Fruit fly (Drosophila melanogaster) whole organism, embryonic: Measurements from ENCODE around the gene Mrgn1.
A peak's percentile ranks its signal among the peaks of the same experiment; 100 is the strongest.

Experiments used
- Ada2b ChIP-seq: fragments of 200-800 bp; sonication (Bioruptor generic); IDR thresholded peaks from 2 replicates; pipeline ENCODE4 v1.3.6; 2022; ENCODE audit warnings: missing biosample characterization, missing genetic modification characterization
- BEAF-32 ChIP-seq: fragments of 200-800 bp; sonication (Bioruptor generic); optimal IDR thresholded peaks from 3 replicates; lab custom pipeline; 2017; ENCODE audit warnings: missing biosample characterization, missing genetic modification characterization, mild to moderate bottlenecking, moderate library complexity, missing genetic modification reagents
- CG11085 ChIP-seq: fragments of 200-800 bp; sonication (Bioruptor generic); IDR thresholded peaks from 2 replicates; pipeline ENCODE4 v1.3.6; 2022; ENCODE audit warnings: missing biosample characterization, missing genetic modification characterization
- CG12104 ChIP-seq: fragments of 200-800 bp; sonication (Bioruptor generic); optimal IDR thresholded peaks from 3 replicates; lab custom pipeline; 2016; ENCODE audit warnings: missing biosample characterization, missing genetic modification characterization
- CG12659 ChIP-seq: fragments of 200-800 bp; sonication (Bioruptor generic); optimal IDR thresholded peaks from 3 replicates; lab custom pipeline; 2017; ENCODE audit warnings: mild to moderate bottlenecking, missing biosample characterization, missing genetic modification reagents, missing genetic modification characterization
- CG12744 ChIP-seq: fragments of 200-800 bp; sonication (Bioruptor generic); optimal IDR thresholded peaks from 2 replicates; lab custom pipeline; 2016; ENCODE audit warnings: missing biosample characterization, missing genetic modification characterization
- CG13424 ChIP-seq: fragments of 200-800 bp; sonication (Bioruptor generic); optimal IDR thresholded peaks from 2 replicates; lab custom pipeline; 2019; ENCODE audit warnings: missing biosample characterization, mild to moderate bottlenecking, missing genetic modification characterization, moderate library complexity
- CG13624 ChIP-seq: fragments of 200-800 bp; sonication (Bioruptor generic); optimal IDR thresholded peaks from 2 replicates; lab custom pipeline; 2016; ENCODE audit warnings: missing biosample characterization, missing genetic modification characterization
- CG18619 ChIP-seq: fragments of 200-800 bp; sonication (Bioruptor generic); optimal IDR thresholded peaks from 3 replicates; lab custom pipeline; 2017; ENCODE audit warnings: missing biosample characterization, mild to moderate bottlenecking, missing genetic modification characterization
- CG31441 ChIP-seq: fragments of 200-800 bp; sonication (Bioruptor generic); IDR thresholded peaks from 2 replicates; pipeline ENCODE4 v1.3.6; 2022; ENCODE audit warnings: missing biosample characterization, missing genetic modification characterization
- CG4404 ChIP-seq: fragments of 200-800 bp; sonication (Bioruptor generic); IDR thresholded peaks from 2 replicates; pipeline ENCODE4 v1.3.6; 2022; ENCODE audit warnings: missing biosample characterization, missing genetic modification characterization
- CG5245 ChIP-seq: fragments of 200-800 bp; sonication (Bioruptor generic); optimal IDR thresholded peaks from 3 replicates; lab custom pipeline; 2016; ENCODE audit warnings: missing biosample characterization, missing genetic modification characterization
- CG6272 ChIP-seq: fragments of 200-800 bp; sonication (Bioruptor generic); IDR thresholded peaks from 2 replicates; pipeline ENCODE4 v1.3.6; 2022; ENCODE audit warnings: missing biosample characterization, missing genetic modification characterization
- CG6854 ChIP-seq: fragments of 200-800 bp; sonication (Bioruptor generic); optimal IDR thresholded peaks from 3 replicates; lab custom pipeline; 2017; ENCODE audit warnings: missing biosample characterization, mild to moderate bottlenecking, missing genetic modification characterization
- CG7963 ChIP-seq: fragments of 200-800 bp; sonication (Bioruptor generic); IDR thresholded peaks from 3 replicates; pipeline ENCODE4 v1.3.6; 2022; ENCODE audit warnings: missing biosample characterization, missing genetic modification characterization; ENCODE audit not compliant: partially characterized antibody
- CG7987 ChIP-seq: fragments of 200-800 bp; sonication (Bioruptor generic); optimal IDR thresholded peaks from 2 replicates; lab custom pipeline; 2018; ENCODE audit warnings: missing biosample characterization, mild to moderate bottlenecking, missing genetic modification characterization, moderate library complexity
- CG8359 ChIP-seq: fragments of 200-800 bp; sonication (Bioruptor generic); optimal IDR thresholded peaks from 2 replicates; lab custom pipeline; 2017; ENCODE audit warnings: missing biosample characterization, mild to moderate bottlenecking, missing genetic modification characterization, borderline replicate concordance
- CG9876 ChIP-seq: fragments of 200-800 bp; sonication (Bioruptor generic); optimal IDR thresholded peaks from 2 replicates; lab custom pipeline; 2016; ENCODE audit warnings: missing biosample characterization, missing genetic modification characterization
- CG9932 ChIP-seq: fragments of 200-800 bp; sonication (Bioruptor generic); IDR thresholded peaks from 2 replicates; pipeline ENCODE4 v1.3.6; 2022; ENCODE audit warnings: missing biosample characterization, missing genetic modification characterization
- D ChIP-seq, 2 experiments: fragments of 200-800 bp in 1 of 2; fragments of >200 bp in 1 of 2; sonication (Bioruptor generic) in 1 of 2; optimal IDR thresholded peaks; 2 replicates in 1 of 2; 3 replicates in 1 of 2; lab custom pipeline; 2017; ENCODE audit warnings: mild to moderate bottlenecking in 1 of 2, missing biosample characterization in 1 of 2, missing genetic modification characterization in 1 of 2, missing genetic modification reagents in 1 of 2
- Dek ChIP-seq: fragments of 200-800 bp; sonication (Bioruptor generic); optimal IDR thresholded peaks from 3 replicates; lab custom pipeline; 2019; ENCODE audit warnings: missing biosample characterization, mild to moderate bottlenecking, missing genetic modification characterization, moderate library complexity
- Dref ChIP-seq: fragments of 200-800 bp; sonication (Bioruptor generic); IDR thresholded peaks from 2 replicates; pipeline ENCODE4 v1.3.6; 2022; ENCODE audit warnings: missing biosample characterization, missing genetic modification characterization
- Hand ChIP-seq: fragments of 200-800 bp; sonication (Bioruptor generic); optimal IDR thresholded peaks from 2 replicates; lab custom pipeline; 2017; ENCODE audit warnings: mild to moderate bottlenecking, missing biosample characterization, missing genetic modification reagents, missing genetic modification characterization
- Lhr ChIP-seq: fragments of 200-800 bp; sonication (Bioruptor generic); optimal IDR thresholded peaks from 3 replicates; lab custom pipeline; 2017; ENCODE audit warnings: mild to moderate bottlenecking, missing biosample characterization, missing genetic modification reagents, missing genetic modification characterization
- Nf-YA ChIP-seq: fragments of 200-800 bp; sonication (Bioruptor generic); IDR thresholded peaks from 2 replicates; pipeline ENCODE4 v1.3.6; 2022; ENCODE audit warnings: missing biosample characterization, missing genetic modification characterization
- Nf-YC ChIP-seq: fragments of 200-800 bp; optimal IDR thresholded peaks from 3 replicates; lab custom pipeline; 2019; ENCODE audit warnings: missing biosample characterization, mild to moderate bottlenecking, missing genetic modification characterization, moderate library complexity
- Scr ChIP-seq: fragments of 200-800 bp; sonication (Bioruptor generic); IDR thresholded peaks from 2 replicates; pipeline ENCODE4 v1.3.6; 2022; ENCODE audit warnings: missing biosample characterization, missing genetic modification characterization; ENCODE audit not compliant: partially characterized antibody
- Sox102F ChIP-seq: fragments of 200-800 bp; sonication (Bioruptor generic); optimal IDR thresholded peaks from 2 replicates; lab custom pipeline; 2018; ENCODE audit warnings: missing biosample characterization, mild to moderate bottlenecking, missing genetic modification characterization, moderate library complexity
- ara ChIP-seq: fragments of 200-800 bp; sonication (Bioruptor generic); IDR thresholded peaks from 2 replicates; pipeline ENCODE4 v1.3.6; 2022; ENCODE audit warnings: missing biosample characterization, missing genetic modification characterization
- az2 ChIP-seq: fragments of 200-800 bp; sonication (Bioruptor generic); optimal IDR thresholded peaks from 3 replicates; lab custom pipeline; 2016; ENCODE audit warnings: missing biosample characterization, missing genetic modification characterization
- bigmax ChIP-seq: fragments of 200-800 bp; sonication (Bioruptor generic); optimal IDR thresholded peaks from 2 replicates; lab custom pipeline; 2018; ENCODE audit warnings: missing biosample characterization, mild to moderate bottlenecking, missing genetic modification characterization
- cas ChIP-seq: fragments of 200-800 bp; sonication (Bioruptor generic); IDR thresholded peaks from 2 replicates; pipeline ENCODE4 v1.3.6; 2022; ENCODE audit warnings: missing biosample characterization, missing genetic modification characterization
- ems ChIP-seq: fragments of 200-800 bp; sonication (Bioruptor generic); optimal IDR thresholded peaks from 3 replicates; lab custom pipeline; 2016; ENCODE audit warnings: missing biosample characterization, missing genetic modification characterization
- fd3F ChIP-seq: fragments of 200-800 bp; sonication (Bioruptor generic); optimal IDR thresholded peaks from 2 replicates; lab custom pipeline; 2018; ENCODE audit warnings: missing biosample characterization, mild to moderate bottlenecking, missing genetic modification characterization, moderate library complexity
- gce ChIP-seq: fragments of 200-800 bp; sonication (Bioruptor generic); IDR thresholded peaks from 3 replicates; pipeline ENCODE4 v1.3.6; 2022; ENCODE audit warnings: missing biosample characterization, missing genetic modification characterization
- ham ChIP-seq: fragments of 200-800 bp; sonication (Bioruptor generic); IDR thresholded peaks from 2 replicates; pipeline ENCODE4 v1.3.6; 2022; ENCODE audit warnings: missing biosample characterization, missing genetic modification characterization
- kay ChIP-seq: fragments of 200-800 bp; sonication (Bioruptor generic); optimal IDR thresholded peaks from 2 replicates; lab custom pipeline; 2016; ENCODE audit warnings: missing biosample characterization, missing genetic modification characterization
- klu ChIP-seq: fragments of 200-800 bp; sonication (Bioruptor generic); IDR thresholded peaks from 2 replicates; pipeline ENCODE4 v1.3.6; 2022; ENCODE audit warnings: missing biosample characterization, missing genetic modification characterization
- kni ChIP-seq: fragments of 200-800 bp; sonication (Bioruptor generic); optimal IDR thresholded peaks from 3 replicates; lab custom pipeline; 2017; ENCODE audit warnings: mild to moderate bottlenecking, missing biosample characterization, missing genetic modification reagents, missing genetic modification characterization
- knrl ChIP-seq: fragments of 200-800 bp; sonication (Bioruptor generic); IDR thresholded peaks from 3 replicates; pipeline ENCODE4 v1.3.6; 2022; ENCODE audit warnings: missing biosample characterization, missing genetic modification characterization; ENCODE audit not compliant: partially characterized antibody
- lilli ChIP-seq: fragments of 200-800 bp; sonication (Bioruptor generic); optimal IDR thresholded peaks from 3 replicates; lab custom pipeline; 2016; ENCODE audit warnings: missing biosample characterization, missing genetic modification characterization
- luna ChIP-seq: fragments of 200-800 bp; sonication (Bioruptor generic); optimal IDR thresholded peaks from 2 replicates; lab custom pipeline; 2016; ENCODE audit warnings: missing biosample characterization, missing genetic modification characterization
- pita ChIP-seq: fragments of 200-800 bp; sonication (Bioruptor generic); optimal IDR thresholded peaks from 2 replicates; lab custom pipeline; 2017; ENCODE audit warnings: missing biosample characterization, mild to moderate bottlenecking, missing genetic modification characterization
- pzg ChIP-seq: fragments of 200-800 bp; sonication (Bioruptor generic); optimal IDR thresholded peaks from 3 replicates; lab custom pipeline; 2018; ENCODE audit warnings: missing biosample characterization, mild to moderate bottlenecking, missing genetic modification characterization, moderate library complexity
- ranshi ChIP-seq: fragments of 200-800 bp; sonication (Bioruptor generic); IDR thresholded peaks from 2 replicates; pipeline ENCODE4 v1.3.6; 2022; ENCODE audit warnings: missing biosample characterization, missing genetic modification characterization
- sim ChIP-seq: fragments of 200-800 bp; sonication (Bioruptor generic); IDR thresholded peaks from 2 replicates; pipeline ENCODE4 v1.3.6; 2022; ENCODE audit warnings: missing biosample characterization, missing genetic modification characterization
- sr ChIP-seq: fragments of 200-800 bp; sonication (Bioruptor generic); IDR thresholded peaks from 3 replicates; pipeline ENCODE4 v1.3.6; 2022; ENCODE audit warnings: missing biosample characterization, missing genetic modification characterization
- tll ChIP-seq, 2 experiments: fragments of 200-800 bp in 1 of 2; fragments of >200 bp in 1 of 2; sonication (Bioruptor generic) in 1 of 2; optimal IDR thresholded peaks; 2 replicates each; lab custom pipeline; 2017 to 2019; ENCODE audit warnings: missing biosample characterization in 2 of 2, missing genetic modification characterization in 2 of 2, mild to moderate bottlenecking in 1 of 2, moderate library complexity in 1 of 2
- tna ChIP-seq: fragments of 200-800 bp; sonication (Bioruptor generic); IDR thresholded peaks from 2 replicates; pipeline ENCODE4 v1.3.6; 2022; ENCODE audit warnings: missing biosample characterization, missing genetic modification characterization; ENCODE audit not compliant: partially characterized antibody
- usp ChIP-seq: fragments of >200 bp; optimal IDR thresholded peaks from 2 replicates; lab custom pipeline; 2017; ENCODE audit warnings: missing biosample characterization, missing genetic modification characterization

Gene Mrgn1

DNA sequence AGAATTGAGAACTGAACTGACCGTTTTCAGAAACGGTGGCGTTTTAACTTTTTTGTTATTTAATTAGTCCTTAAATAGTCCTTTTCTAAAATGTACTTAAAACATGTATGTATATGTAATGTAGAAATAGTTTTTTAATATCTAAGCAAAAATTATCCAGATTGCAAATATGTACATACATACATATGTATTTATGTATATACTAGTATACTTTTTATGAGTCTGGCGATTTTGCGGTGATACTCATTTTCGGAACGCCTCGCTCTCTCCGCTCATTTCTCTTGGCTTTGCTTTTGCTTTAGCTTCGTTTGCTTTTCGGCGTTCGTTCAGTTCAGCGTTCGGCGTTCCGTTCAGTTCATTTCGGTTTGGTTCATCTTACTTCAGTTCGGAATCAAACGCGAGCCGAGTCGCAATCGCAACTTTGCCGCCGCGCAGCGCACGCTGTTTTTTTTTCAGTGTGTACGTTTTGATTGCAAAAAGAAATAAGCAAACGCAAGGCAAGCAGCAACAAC is 40.7 kb upstream of the Mrgn1 start, which contains the start of gene rdgB (continued):
- TF ChIP-seq CG8359 (GFP tag; lab: Kevin White, UChicago) (no peak), sim (GFP tag; lab: Robert Waterston, UW) (no peak), CG12104 (GFP tag; lab: Kevin White, UChicago) (peak; percentile 69), gce (no peak), CG11085 (GFP tag; lab: Robert Waterston, UW) (peak; percentile 70), Scr (GFP tag; lab: Robert Waterston, UW) (no peak), Nf-YC (tag; lab: Kevin White, UChicago) (peak; percentile 75), ems (GFP tag; lab: Kevin White, UChicago) (peak; percentile 21), CG18619 (GFP tag; lab: Kevin White, UChicago) (peak; percentile 83), CG9876 (GFP tag; lab: Kevin White, UChicago) (no peak), fd3F (GFP tag; lab: Kevin White, UChicago) (peak; percentile 57), sr (GFP tag; lab: Robert Waterston, UW) (no peak), Dek (peak; percentile 85), D (optimal IDR thresholded peaks at IDR 0.05; lab: Kevin White, UChicago) (no peak), D (GFP tag; optimal IDR thresholded peaks at IDR 0.05; lab: Kevin White, UChicago) (peak; percentile 76), luna (no peak), CG4404 (GFP tag; lab: Robert Waterston, UW) (peak; percentile 43), knrl (no peak; the same call in 2 of the 3 replicates), cas (GFP tag; lab: Robert Waterston, UW) (no peak), usp (GFP tag; lab: Kevin White, UChicago) (no peak), CG7987 (GFP tag; lab: Kevin White, UChicago) (no peak), Nf-YA (GFP tag; lab: Robert Waterston, UW) (no peak), kay (GFP tag; lab: Kevin White, UChicago) (no peak), Hand (GFP tag; lab: Kevin White, UChicago) (peak; percentile 25), CG12744 (GFP tag; lab: Kevin White, UChicago) (peak; percentile 27), pita (no peak), CG9932 (GFP tag; lab: Robert Waterston, UW) (peak; percentile 68), bigmax (no peak), az2 (peak; percentile 73), Dref (GFP tag; lab: Robert Waterston, UW) (no peak), kni (GFP tag; lab: Kevin White, UChicago) (peak; percentile 30), ranshi (peak; percentile 65; the same call in 1 of the 2 replicates), Lhr (GFP tag; lab: Kevin White, UChicago) (peak; percentile 15), CG31441 (GFP tag; lab: Robert Waterston, UW) (peak; percentile 82), tna (GFP tag; lab: Robert Waterston, UW) (no peak), klu (GFP tag; lab: Robert Waterston, UW) (peak; percentile 62; the same call in 1 of the 2 replicates), CG12659 (peak; percentile 87), Sox102F (GFP tag; lab: Kevin White, UChicago) (peak; percentile 84), Ada2b (GFP tag; lab: Robert Waterston, UW) (peak; percentile 58), lilli (peak; percentile 67), CG13624 (GFP tag; lab: Kevin White, UChicago) (peak; percentile 21), CG6854 (GFP tag; lab: Kevin White, UChicago) (no peak), CG5245 (GFP tag; lab: Kevin White, UChicago) (peak; percentile 45), tll (GFP tag; optimal IDR thresholded peaks at IDR 0.05; lab: Kevin White, UChicago) (no peak), pzg (GFP tag; lab: Kevin White, UChicago) (no peak), CG13424 (tag; lab: Kevin White, UChicago) (peak; percentile 87), CG7963 (GFP tag; lab: Robert Waterston, UW) (no peak), BEAF-32 (GFP tag; lab: Kevin White, UChicago) (no peak), CG6272 (no peak), ham (GFP tag; lab: Robert Waterston, UW) (no peak), ara (peak; percentile 41; the same call in 1 of the 2 replicates)
